Worm (Caenorhabditis elegans): ENCODE measurements around the gene twk-35.

- no peak for TF ChIP-seq tab-1 (GFP tag; IDR thresholded peaks at IDR 0.05)
- no peak for TF ChIP-seq ztf-29 (GFP tag; IDR thresholded peaks at IDR 0.05)
- TF ChIP-seq ref-1 (GFP tag; conservative IDR thresholded peaks at IDR 0.05) = no peak
- TF ChIP-seq cog-1 (tag; optimal IDR thresholded peaks at IDR 0.05) = peak; percentile 30
These were observed 30.2 kb upstream of the twk-35 start for ce11 chrV:20832554-20832963.
